Worm (Caenorhabditis elegans): ENCODE data around the gene prx-10.

The prx-10 gene

DNA sequence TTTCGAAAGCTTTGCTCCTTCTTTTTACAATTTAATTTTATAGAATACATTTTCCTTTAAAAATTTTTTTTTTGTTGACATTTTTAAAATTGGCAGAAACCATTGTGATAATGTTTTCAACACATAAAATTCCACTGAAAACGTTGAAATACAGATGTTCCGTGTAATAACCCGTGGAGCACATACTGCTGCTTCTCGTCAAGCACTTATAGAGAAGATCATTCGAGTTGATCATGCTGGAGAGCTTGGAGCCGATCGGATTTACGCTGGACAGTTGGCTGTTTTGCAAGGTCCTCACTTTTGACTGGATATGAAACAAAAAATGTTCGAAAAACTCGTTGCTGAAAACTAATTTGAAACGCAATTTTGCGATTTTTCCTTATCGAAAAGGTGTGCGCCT is 41.5 kb downstream of the prx-10 start, which contains the start of gene clk-1:
TSS of gene clk-1 (plus strand) at position 155 of the 400 bp plus-strand sequence.
- TF ChIP-seq egl-27 (tag; optimal IDR thresholded peaks at IDR 0.05) = no peak
- TF ChIP-seq ama-1 (optimal IDR thresholded peaks at IDR 0.05) = no peak
- TF ChIP-seq ceh-82 (tag; optimal IDR thresholded peaks at IDR 0.05) = no peak
- TF ChIP-seq sma-9 (GFP tag; optimal IDR thresholded peaks at IDR 0.05) = no peak
- no peak for TF ChIP-seq sma-9 (tag; optimal IDR thresholded peaks at IDR 0.05)
- TF ChIP-seq unc-39 (tag; optimal IDR thresholded peaks at IDR 0.05) = no peak
- TF ChIP-seq peb-1 (tag; optimal IDR thresholded peaks at IDR 0.05) = no peak
- no peak for TF ChIP-seq ztf-11 (tag; optimal IDR thresholded peaks at IDR 0.05)
- TF ChIP-seq nhr-10 (tag; optimal IDR thresholded peaks at IDR 0.05) = no peak
- TF ChIP-seq sem-4 (tag; optimal IDR thresholded peaks at IDR 0.05) = no peak
- no peak for TF ChIP-seq elt-1 (tag; optimal IDR thresholded peaks at IDR 0.05)
- TF ChIP-seq ZK546.5 (tag; optimal IDR thresholded peaks at IDR 0.05) = no peak
- TF ChIP-seq lsy-2 (tag; optimal IDR thresholded peaks at IDR 0.05) = no peak
- no peak for TF ChIP-seq mab-5 (tag; optimal IDR thresholded peaks at IDR 0.05)

DNA sequence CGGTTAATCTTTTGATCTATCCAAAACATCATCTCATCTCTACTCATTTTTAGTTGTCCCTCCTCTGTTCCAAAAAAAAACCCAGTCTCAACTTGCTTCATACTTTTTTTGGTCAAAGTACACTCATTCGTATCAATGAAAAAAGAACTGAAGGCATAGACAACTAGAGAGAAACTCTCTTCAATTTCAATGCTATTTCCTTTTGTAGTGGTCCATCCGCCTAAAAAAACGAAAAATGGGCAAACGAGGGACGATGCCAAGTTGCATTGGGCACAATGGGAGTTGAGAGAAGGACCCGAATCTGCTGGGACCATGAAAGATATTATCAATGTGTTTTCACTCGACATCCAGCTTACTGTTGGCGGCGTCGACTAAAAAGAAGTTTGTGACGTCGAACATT is 44.0 kb downstream of the prx-10 start:
- TF ChIP-seq unc-55 (GFP tag; optimal IDR thresholded peaks at IDR 0.05) (peak; percentile 14), elt-3 (tag; optimal IDR thresholded peaks at IDR 0.05) (no peak), egl-27 (tag; optimal IDR thresholded peaks at IDR 0.05) (peak; percentile 34), sma-9 (GFP tag; optimal IDR thresholded peaks at IDR 0.05) (peak; percentile 14), sma-9 (tag; optimal IDR thresholded peaks at IDR 0.05) (no peak), nhr-10 (tag; optimal IDR thresholded peaks at IDR 0.05) (no peak), lsy-2 (tag; optimal IDR thresholded peaks at IDR 0.05) (peak in 1 of 2 experiments; percentile 46), crh-2 (tag; optimal IDR thresholded peaks at IDR 0.05) (peak; percentile 17), ama-1 (optimal IDR thresholded peaks at IDR 0.05) (no peak), nhr-25 (tag; optimal IDR thresholded peaks at IDR 0.05) (no peak), R02D3.7 (tag; optimal IDR thresholded peaks at IDR 0.05) (no peak), C34F6.9 (tag; optimal IDR thresholded peaks at IDR 0.05) (peak; percentile 31), nhr-129 (tag; optimal IDR thresholded peaks at IDR 0.05) (peak; percentile 43), ceh-82 (tag; optimal IDR thresholded peaks at IDR 0.05) (no peak)

DNA sequence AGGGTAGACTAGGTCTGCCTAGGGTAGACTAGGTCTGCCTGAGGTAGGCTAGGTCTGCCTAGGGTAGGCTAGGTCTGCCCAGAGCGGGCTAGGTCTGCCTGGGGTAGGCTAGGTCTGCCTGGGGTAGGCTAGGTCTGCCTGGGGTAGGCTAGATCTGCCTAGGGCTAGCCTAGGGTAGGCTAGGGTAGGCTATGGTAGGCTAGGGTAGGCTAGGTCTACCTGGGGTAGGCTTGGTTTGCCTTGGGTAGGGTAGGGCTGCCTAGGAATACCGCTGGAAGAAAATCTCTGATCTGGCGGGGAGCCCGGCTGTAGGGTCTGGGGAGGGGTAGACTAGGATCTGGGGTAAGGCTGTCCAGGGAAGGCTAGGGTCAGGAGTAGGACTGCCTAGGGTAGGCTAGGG is 49.3 kb downstream of the prx-10 start:
- TF ChIP-seq peb-1 (tag; optimal IDR thresholded peaks at IDR 0.05) (no peak), nhr-12 (tag; optimal IDR thresholded peaks at IDR 0.05) (no peak), ceh-16 (tag; optimal IDR thresholded peaks at IDR 0.05) (no peak), nhr-25 (tag; optimal IDR thresholded peaks at IDR 0.05) (no peak), C34F6.9 (tag; optimal IDR thresholded peaks at IDR 0.05) (no peak), nhr-77 (tag; optimal IDR thresholded peaks at IDR 0.05) (no peak), aly-2 (tag; optimal IDR thresholded peaks at IDR 0.05) (no peak), mab-5 (tag; optimal IDR thresholded peaks at IDR 0.05) (no peak), sem-4 (tag; optimal IDR thresholded peaks at IDR 0.05) (no peak), nhr-6 (tag; optimal IDR thresholded peaks at IDR 0.05) (no peak), unc-39 (tag; optimal IDR thresholded peaks at IDR 0.05) (no peak), nhr-237 (tag; optimal IDR thresholded peaks at IDR 0.05) (no peak), nhr-129 (tag; optimal IDR thresholded peaks at IDR 0.05) (no peak), nhr-10 (tag; optimal IDR thresholded peaks at IDR 0.05) (no peak), mbf-1 (tag; optimal IDR thresholded peaks at IDR 0.05) (no peak), ztf-11 (tag; optimal IDR thresholded peaks at IDR 0.05) (no peak), sma-3 (GFP tag; optimal IDR thresholded peaks at IDR 0.05) (no peak), egl-27 (tag; optimal IDR thresholded peaks at IDR 0.05) (no peak)

DNA sequence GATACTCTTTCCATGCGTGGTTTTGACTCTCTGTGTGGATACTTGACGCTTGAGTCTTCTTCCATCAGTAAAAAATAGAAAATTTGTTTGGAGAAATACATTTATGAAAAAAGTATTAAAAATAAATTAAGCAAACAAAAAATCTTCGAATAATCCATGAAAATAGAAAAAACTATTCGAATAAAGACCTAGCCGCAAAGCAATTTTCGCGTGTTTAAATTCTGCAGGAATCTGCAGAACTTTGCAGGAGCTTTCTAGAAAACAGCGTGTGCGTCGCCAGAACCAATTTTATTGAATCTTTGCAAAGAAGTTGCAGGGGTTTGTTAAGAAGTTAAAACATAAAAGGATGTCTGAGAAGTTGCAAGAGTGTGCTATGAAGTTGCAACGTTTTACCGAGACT is 50.0 kb downstream of the prx-10 start, which contains the start of gene ZC395.11:
TSS of gene ZC395.11 (minus strand) at position 101 of the 400 bp plus-strand sequence.
- TF ChIP-seq lin-39 (tag; optimal IDR thresholded peaks at IDR 0.05) = no peak
- TF ChIP-seq mab-5 (tag; optimal IDR thresholded peaks at IDR 0.05) = no peak
- no peak for TF ChIP-seq egl-27 (tag; optimal IDR thresholded peaks at IDR 0.05)
- TF ChIP-seq nhr-25 (tag; optimal IDR thresholded peaks at IDR 0.05) = no peak
- TF ChIP-seq nhr-6 (tag; optimal IDR thresholded peaks at IDR 0.05) = no peak
- no peak for TF ChIP-seq crh-2 (tag; optimal IDR thresholded peaks at IDR 0.05)
- TF ChIP-seq nhr-77 (tag; optimal IDR thresholded peaks at IDR 0.05) = no peak
- TF ChIP-seq lin-11 (tag; optimal IDR thresholded peaks at IDR 0.05) = no peak
- TF ChIP-seq nhr-23 (tag; optimal IDR thresholded peaks at IDR 0.05) = no peak
- TF ChIP-seq nhr-12 (tag; optimal IDR thresholded peaks at IDR 0.05) = no peak
- no peak for TF ChIP-seq F13H6.1 (tag; optimal IDR thresholded peaks at IDR 0.05)
- TF ChIP-seq blmp-1 (tag; optimal IDR thresholded peaks at IDR 0.05; ENCODE audit: insufficient read depth) = no peak
- no peak for TF ChIP-seq nhr-10 (tag; optimal IDR thresholded peaks at IDR 0.05)
- TF ChIP-seq dmd-4 (tag; optimal IDR thresholded peaks at IDR 0.05) = no peak
- TF ChIP-seq fos-1 (tag; optimal IDR thresholded peaks at IDR 0.05) = no peak
